Worm (Caenorhabditis elegans) whole organism, L3 larva: ENCODE data around the gene F09E10.6.

ENCODE experiments used
- ZK546.5 ChIP-seq: sonication (generic microtip); optimal IDR thresholded peaks from 2 replicates; lab custom pipeline; 2017; ENCODE audit warnings: missing biosample characterization, missing genetic modification characterization
- aly-2 ChIP-seq: fragments of 150-350 bp; optimal IDR thresholded peaks from 2 replicates; lab custom pipeline; 2014; ENCODE audit warnings: missing biosample characterization, missing genetic modification characterization
- ama-1 ChIP-seq: fragments of 150-350 bp; optimal IDR thresholded peaks from 2 replicates; lab custom pipeline; 2018
- ceh-16 ChIP-seq: sonication (generic microtip); optimal IDR thresholded peaks from 2 replicates; lab custom pipeline; 2017; ENCODE audit warnings: missing biosample characterization, missing genetic modification characterization
- ceh-28 ChIP-seq: fragments of 150-350 bp; optimal IDR thresholded peaks from 2 replicates; lab custom pipeline; 2014; ENCODE audit warnings: missing biosample characterization, missing genetic modification reagents, missing genetic modification characterization
- ceh-82 ChIP-seq: fragments of 150-350 bp; optimal IDR thresholded peaks from 2 replicates; lab custom pipeline; 2014; ENCODE audit warnings: missing biosample characterization, missing genetic modification characterization
- ceh-9 ChIP-seq: sonication (generic microtip); optimal IDR thresholded peaks from 2 replicates; lab custom pipeline; 2018; ENCODE audit warnings: missing biosample characterization, missing genetic modification characterization
- egl-5 ChIP-seq: fragments of 150-350 bp; optimal IDR thresholded peaks from 2 replicates; lab custom pipeline; 2017; ENCODE audit warnings: missing biosample characterization, missing genetic modification reagents, missing genetic modification characterization, inconsistent platforms
- elt-1 ChIP-seq: fragments of 150-350 bp; optimal IDR thresholded peaks from 2 replicates; lab custom pipeline; 2014; ENCODE audit warnings: missing biosample characterization, missing genetic modification characterization
- elt-2 ChIP-seq: sonication (generic microtip); optimal IDR thresholded peaks from 2 replicates; lab custom pipeline; 2016; ENCODE audit warnings: missing genetic modification reagents, mild to moderate bottlenecking, missing genetic modification characterization, missing compliant biosample characterization
- eor-1 ChIP-seq, 2 experiments: fragments of 150-350 bp; optimal IDR thresholded peaks; 2 replicates each; lab custom pipeline; 2014 to 2018; ENCODE audit warnings: missing biosample characterization in 2 of 2, missing genetic modification characterization in 2 of 2
- fkh-2 ChIP-seq: fragments of 150-350 bp; optimal IDR thresholded peaks from 2 replicates; lab custom pipeline; 2014; ENCODE audit warnings: missing biosample characterization, missing genetic modification reagents, missing genetic modification characterization
- hmg-11 ChIP-seq: sonication (generic microtip); optimal IDR thresholded peaks from 2 replicates; lab custom pipeline; 2016; ENCODE audit warnings: missing genetic modification characterization, missing compliant biosample characterization
- jun-1 ChIP-seq: fragments of 150-350 bp; optimal IDR thresholded peaks from 2 replicates; lab custom pipeline; 2014; ENCODE audit warnings: missing biosample characterization, missing genetic modification reagents, missing genetic modification characterization
- lin-15B ChIP-seq: fragments of 150-350 bp; optimal IDR thresholded peaks from 2 replicates; lab custom pipeline; 2014; ENCODE audit warnings: missing biosample characterization, missing genetic modification characterization
- lin-39 ChIP-seq: fragments of 150-350 bp; optimal IDR thresholded peaks from 2 replicates; lab custom pipeline; 2018; ENCODE audit warnings: missing biosample characterization, missing genetic modification reagents, missing genetic modification characterization
- lsy-12 ChIP-seq: sonication (generic microtip); optimal IDR thresholded peaks from 2 replicates; lab custom pipeline; 2016; ENCODE audit warnings: mild to moderate bottlenecking, missing genetic modification characterization, missing compliant biosample characterization
- mdl-1 ChIP-seq: fragments of 150-350 bp; optimal IDR thresholded peaks from 2 replicates; lab custom pipeline; 2014; ENCODE audit warnings: missing biosample characterization, missing genetic modification characterization
- mml-1 ChIP-seq: fragments of 150-350 bp; sonication (generic microtip); optimal IDR thresholded peaks from 3 replicates; lab custom pipeline; 2014; ENCODE audit warnings: missing biosample characterization, missing genetic modification characterization
- nfya-1 ChIP-seq: sonication (generic microtip); optimal IDR thresholded peaks from 2 replicates; lab custom pipeline; 2017; ENCODE audit warnings: missing genetic modification characterization, mild to moderate bottlenecking, missing compliant biosample characterization, antibody characterized with exemption, moderate library complexity; ENCODE audit not compliant: insufficient read depth
- nhr-12 ChIP-seq: fragments of 150-350 bp; optimal IDR thresholded peaks from 2 replicates; lab custom pipeline; 2014; ENCODE audit warnings: missing biosample characterization, missing genetic modification characterization
- nhr-23 ChIP-seq: fragments of 150-350 bp; optimal IDR thresholded peaks from 2 replicates; lab custom pipeline; 2014; ENCODE audit warnings: missing biosample characterization, missing genetic modification reagents, missing genetic modification characterization
- nhr-237 ChIP-seq: fragments of 150-350 bp; optimal IDR thresholded peaks from 2 replicates; lab custom pipeline; 2014; ENCODE audit warnings: missing biosample characterization, missing genetic modification characterization
- nhr-25 ChIP-seq: sonication (generic microtip); optimal IDR thresholded peaks from 2 replicates; lab custom pipeline; 2017; ENCODE audit warnings: missing biosample characterization, missing genetic modification characterization
- nhr-28 ChIP-seq: fragments of 150-350 bp; optimal IDR thresholded peaks from 2 replicates; lab custom pipeline; 2014; ENCODE audit warnings: missing biosample characterization, missing genetic modification characterization
- nhr-43 ChIP-seq: sonication (generic microtip); optimal IDR thresholded peaks from 2 replicates; lab custom pipeline; 2016; ENCODE audit warnings: mild to moderate bottlenecking, missing genetic modification characterization, missing compliant biosample characterization; ENCODE audit not compliant: poor library complexity, severe bottlenecking
- pha-4 ChIP-seq: fragments of 150-350 bp; optimal IDR thresholded peaks from 2 replicates; lab custom pipeline; 2014; ENCODE audit warnings: missing biosample characterization, missing genetic modification reagents, missing genetic modification characterization
- pqm-1 ChIP-seq: fragments of 150-350 bp; optimal IDR thresholded peaks from 2 replicates; lab custom pipeline; 2017; ENCODE audit warnings: missing biosample characterization, missing genetic modification characterization, inconsistent platforms
- skn-1 ChIP-seq: fragments of 150-350 bp; optimal IDR thresholded peaks from 2 replicates; lab custom pipeline; 2014; ENCODE audit warnings: missing biosample characterization, missing genetic modification characterization
- snpc-4 ChIP-seq: fragments of 150-350 bp; optimal IDR thresholded peaks from 2 replicates; lab custom pipeline; 2014; ENCODE audit warnings: missing biosample characterization, missing genetic modification characterization
- unc-62 ChIP-seq: fragments of 150-350 bp; sonication (generic microtip); optimal IDR thresholded peaks from 4 replicates; lab custom pipeline; 2014; ENCODE audit warnings: missing biosample characterization, missing genetic modification reagents, missing genetic modification characterization
- zag-1 ChIP-seq: fragments of 150-350 bp; optimal IDR thresholded peaks from 2 replicates; lab custom pipeline; 2014; ENCODE audit warnings: missing biosample characterization, missing genetic modification characterization
- ztf-4 ChIP-seq: fragments of 150-350 bp; optimal IDR thresholded peaks from 2 replicates; lab custom pipeline; 2014; ENCODE audit warnings: missing biosample characterization, missing genetic modification characterization

F09E10.6 gene

DNA sequence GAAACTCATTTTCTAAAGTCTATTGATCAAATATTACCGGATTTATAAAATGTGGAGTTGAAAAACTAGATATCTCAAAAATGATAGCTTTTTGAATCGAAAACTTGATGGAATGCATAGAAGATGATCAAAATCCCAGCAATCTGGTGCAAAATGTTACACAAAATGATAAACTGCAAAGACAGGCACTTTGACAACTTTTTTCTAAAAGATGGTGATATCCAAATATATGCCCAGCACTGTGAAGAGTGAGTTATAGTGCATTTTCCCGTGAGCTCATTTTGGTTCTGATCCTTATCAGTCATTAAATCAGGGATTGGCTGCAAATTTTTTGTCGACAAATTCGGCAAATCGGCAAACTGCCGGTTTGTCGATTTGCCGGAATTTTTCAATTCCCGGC lies 37.8 kb upstream of the F09E10.6 start, which contains the start of gene K06A9.3:
Gene K06A9.3, minus strand, starts transcription at position 101 of the 400 bp plus-strand sequence.
- TF ChIP-seq pha-4 (tag; lab: Kevin White, UChicago) (no peak), ceh-16 (tag; lab: Kevin White, UChicago) (no peak), ztf-4 (tag; lab: Kevin White, UChicago) (no peak), ceh-28 (tag; lab: Kevin White, UChicago) (no peak), ZK546.5 (tag; lab: Kevin White, UChicago) (no peak), hmg-11 (tag; lab: Kevin White, UChicago) (no peak), zag-1 (tag; lab: Kevin White, UChicago) (no peak), egl-5 (no peak), snpc-4 (tag; lab: Kevin White, UChicago) (no peak), nhr-12 (tag; lab: Kevin White, UChicago) (no peak), pqm-1 (tag; lab: Kevin White, UChicago) (no peak), mml-1 (tag; lab: Kevin White, UChicago) (no peak), elt-2 (tag; lab: Kevin White, UChicago) (no peak), jun-1 (tag; lab: Kevin White, UChicago) (no peak), skn-1 (no peak), nhr-28 (tag; lab: Kevin White, UChicago) (no peak), ama-1 (lab: Kevin White, UChicago) (no peak), mdl-1 (tag; lab: Kevin White, UChicago) (no peak), ceh-82 (tag; lab: Kevin White, UChicago) (no peak), nhr-25 (tag; lab: Kevin White, UChicago) (no peak)

DNA sequence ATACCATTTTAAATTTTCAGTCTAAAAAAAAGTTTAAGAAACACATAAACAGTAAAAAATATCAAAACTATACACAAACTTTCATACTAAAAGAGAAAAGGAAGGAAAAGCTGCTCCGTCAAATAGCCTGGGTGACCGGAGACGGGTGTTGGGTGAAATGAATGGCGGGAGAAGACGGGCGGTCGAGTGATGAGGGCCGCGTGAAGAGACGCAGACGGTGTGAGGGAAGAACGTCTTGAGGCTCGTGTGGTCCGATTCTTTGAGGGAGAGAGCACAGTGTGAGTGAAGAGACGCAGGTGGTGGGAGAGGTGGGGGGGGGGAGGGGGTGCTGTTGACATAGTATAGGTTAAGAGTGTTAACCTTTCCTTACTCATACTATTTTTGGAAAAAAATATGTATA lies 31.5 kb upstream of the F09E10.6 start:
- TF ChIP-seq pha-4 (tag; lab: Kevin White, UChicago) (peak; percentile 27), nfya-1 (tag; lab: Kevin White, UChicago) (peak; percentile 55), hmg-11 (tag; lab: Kevin White, UChicago) (peak; percentile 53), lin-39 (tag; lab: Kevin White, UChicago) (peak; percentile 24), mml-1 (tag; lab: Kevin White, UChicago) (no peak)

DNA sequence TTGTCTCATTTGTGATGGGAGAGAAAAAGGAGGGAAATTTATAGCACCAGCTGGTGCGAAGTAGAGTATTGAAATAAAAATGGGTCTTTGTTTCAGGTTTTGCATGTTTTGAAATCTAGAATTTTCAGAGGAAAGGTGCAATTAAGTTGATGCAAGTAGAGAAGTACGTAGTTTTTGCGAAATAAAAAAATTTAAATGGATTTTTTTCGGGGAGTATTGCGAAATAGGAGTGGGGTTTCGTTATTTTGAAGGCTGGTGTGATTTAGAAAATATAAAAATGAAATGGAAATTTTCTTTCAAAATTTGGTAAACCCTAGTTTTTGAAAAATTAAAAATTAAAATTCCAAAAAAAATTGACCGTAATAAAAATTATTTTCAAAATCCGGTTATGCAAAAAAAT lies 30.6 kb upstream of the F09E10.6 start:
- TF ChIP-seq zag-1 (tag; lab: Kevin White, UChicago): no peak
- TF ChIP-seq aly-2 (tag; lab: Kevin White, UChicago): no peak
- TF ChIP-seq unc-62 (GFP tag; lab: Kevin White, UChicago): no peak
- no peak for TF ChIP-seq lin-15B
- no peak for TF ChIP-seq eor-1 (tag; optimal IDR thresholded peaks at IDR 0.05; lab: Kevin White, UChicago)
- TF ChIP-seq ceh-82 (tag; lab: Kevin White, UChicago): no peak
- no peak for TF ChIP-seq mml-1 (tag; lab: Kevin White, UChicago)

DNA sequence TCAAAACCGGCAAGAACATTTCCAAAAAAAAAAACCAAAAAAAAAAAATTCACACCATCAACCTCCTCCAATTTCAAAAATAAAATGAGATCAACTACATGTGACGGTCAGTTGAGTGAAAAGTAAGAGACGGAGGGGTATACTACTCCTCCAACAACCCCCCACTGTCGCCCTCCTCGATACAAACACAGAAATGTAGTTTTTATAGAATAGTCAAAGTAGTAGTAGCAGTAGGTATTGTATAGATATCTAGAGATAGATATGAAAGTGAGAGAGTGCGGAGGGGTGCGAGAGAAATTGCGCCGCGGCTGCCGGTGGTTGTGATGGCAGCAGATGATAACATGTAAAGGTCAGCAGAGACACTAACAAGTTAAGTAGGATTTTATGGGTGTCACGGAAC lies 29.9 kb upstream of the F09E10.6 start:
- TF ChIP-seq unc-62 (GFP tag; lab: Kevin White, UChicago): no peak
- TF ChIP-seq nhr-237 (tag; lab: Kevin White, UChicago): no peak
- TF ChIP-seq nhr-23 (tag; lab: Kevin White, UChicago): peak; percentile 26
- peak; percentile 64 for TF ChIP-seq elt-1 (tag; lab: Kevin White, UChicago)
- TF ChIP-seq ceh-9 (tag; lab: Kevin White, UChicago): no peak
- TF ChIP-seq zag-1 (tag; lab: Kevin White, UChicago): no peak
- TF ChIP-seq lsy-12: no peak
- TF ChIP-seq nhr-43 (tag; lab: Kevin White, UChicago): no peak
- peak; percentile 14 for TF ChIP-seq hmg-11 (tag; lab: Kevin White, UChicago)
- no peak for TF ChIP-seq fkh-2 (tag; lab: Kevin White, UChicago)
- TF ChIP-seq nfya-1 (tag; lab: Kevin White, UChicago): no peak
- TF ChIP-seq nhr-25 (tag; lab: Kevin White, UChicago): peak; percentile 35
- no peak for TF ChIP-seq ceh-82 (tag; lab: Kevin White, UChicago)
- no peak for TF ChIP-seq ceh-28 (tag; lab: Kevin White, UChicago)
- TF ChIP-seq ceh-16 (tag; lab: Kevin White, UChicago): no peak
- TF ChIP-seq, all 47 proteins: peak for 4
